Worm (Caenorhabditis elegans) whole organism, L2 larva: ENCODE results near the gene dod-17.

Experiments used
- R02D3.7 ChIP-seq: fragments of 150-350 bp; optimal IDR thresholded peaks from 2 replicates; lab custom pipeline; 2014; ENCODE audit warnings: missing biosample characterization, missing genetic modification characterization
- nhr-10 ChIP-seq: sonication (generic microtip); optimal IDR thresholded peaks from 2 replicates; lab custom pipeline; 2017; ENCODE audit warnings: missing biosample characterization, missing genetic modification characterization
- nhr-11 ChIP-seq: fragments of 150-350 bp; optimal IDR thresholded peaks from 2 replicates; lab custom pipeline; 2014; ENCODE audit warnings: missing biosample characterization, missing genetic modification characterization
- unc-39 ChIP-seq: fragments of 150-350 bp; optimal IDR thresholded peaks from 2 replicates; lab custom pipeline; 2014; ENCODE audit warnings: missing biosample characterization, missing genetic modification characterization

DNA sequence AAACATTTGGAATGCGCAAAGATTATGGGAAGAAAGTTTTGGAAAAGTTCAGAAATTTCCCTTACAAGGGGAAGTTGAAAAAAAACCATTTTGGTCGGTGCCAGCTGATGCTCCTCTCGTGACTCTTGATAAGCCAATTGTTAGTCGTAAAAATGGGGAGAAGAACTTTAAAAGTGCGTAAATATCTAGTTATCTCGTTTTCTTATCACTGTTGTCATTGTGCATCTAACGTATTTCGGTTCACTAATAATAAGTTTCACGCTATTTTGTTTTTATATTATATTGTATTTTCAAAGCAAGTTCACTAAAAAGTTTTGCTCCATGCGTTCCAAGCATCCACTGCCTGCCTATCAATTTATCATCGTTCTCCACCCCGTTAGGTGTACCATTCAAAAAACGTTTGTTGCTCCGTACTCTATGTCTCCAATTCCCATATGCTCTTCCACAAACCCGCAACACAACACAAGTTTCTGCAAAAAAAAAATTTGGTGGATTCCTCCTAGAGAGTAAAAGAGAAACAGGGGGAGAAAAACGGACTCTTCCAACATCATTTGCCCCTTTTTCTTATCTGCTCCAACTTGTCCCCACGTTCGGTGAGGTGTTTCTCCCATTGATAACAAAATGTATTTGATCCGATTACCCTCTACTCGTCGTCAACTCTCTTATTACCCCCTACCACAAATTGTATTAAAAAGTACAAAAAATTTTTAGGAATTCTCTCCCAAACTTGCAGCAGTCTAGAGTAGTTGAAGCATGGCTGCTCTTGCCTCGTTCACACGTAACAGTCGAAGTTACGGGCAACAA, 32.5 kb downstream of the dod-17 start, which contains the start of gene mbk-2:
- TF ChIP-seq nhr-10 (no peak), unc-39 (tag; lab: Kevin White, UChicago) (no peak), R02D3.7 (tag; lab: Kevin White, UChicago) (no peak), nhr-11 (no peak)
